Fruit fly (Drosophila melanogaster): ENCODE measurements around the gene mdu.
A peak's percentile ranks its signal among the peaks of the same experiment; 100 is the strongest.

Gene mdu

DNA sequence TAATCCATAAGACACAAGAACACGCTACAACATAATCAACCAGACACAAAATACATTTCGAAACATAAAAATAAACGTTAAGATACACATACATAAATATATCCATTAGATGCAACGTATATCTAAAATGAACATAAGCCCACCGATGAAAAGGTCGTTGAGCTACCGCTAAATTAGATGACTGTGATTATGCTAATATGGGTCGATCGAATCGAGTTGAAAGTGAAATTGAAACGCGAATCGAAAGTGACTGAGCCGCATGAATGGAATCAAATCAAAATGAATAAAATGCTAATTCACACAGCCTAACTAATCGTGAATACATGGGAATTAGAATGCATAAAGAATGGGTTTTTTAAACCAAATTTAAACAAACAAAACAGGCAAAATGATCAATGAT lies 41.1 kb upstream of the mdu start:
- TF ChIP-seq Ets21C (GFP tag; optimal IDR thresholded peaks at IDR 0.05) (no peak), CG3919 (GFP tag; optimal IDR thresholded peaks at IDR 0.05) (no peak), CG3032 (tag; optimal IDR thresholded peaks at IDR 0.05) (no peak), dac (GFP tag; optimal IDR thresholded peaks at IDR 0.05) (no peak), CG9139 (GFP tag; optimal IDR thresholded peaks at IDR 0.05) (no peak), fkh (GFP tag; optimal IDR thresholded peaks at IDR 0.05) (no peak), esn (GFP tag; optimal IDR thresholded peaks at IDR 0.05) (no peak), CG6163 (GFP tag; IDR thresholded peaks at IDR 0.05) (no peak), pdm3 (GFP tag; optimal IDR thresholded peaks at IDR 0.05) (no peak), CG34406 (GFP tag; optimal IDR thresholded peaks at IDR 0.05) (no peak), Eip78C (GFP tag) (no peak), Hr39 (GFP tag; optimal IDR thresholded peaks at IDR 0.05) (no peak)

DNA sequence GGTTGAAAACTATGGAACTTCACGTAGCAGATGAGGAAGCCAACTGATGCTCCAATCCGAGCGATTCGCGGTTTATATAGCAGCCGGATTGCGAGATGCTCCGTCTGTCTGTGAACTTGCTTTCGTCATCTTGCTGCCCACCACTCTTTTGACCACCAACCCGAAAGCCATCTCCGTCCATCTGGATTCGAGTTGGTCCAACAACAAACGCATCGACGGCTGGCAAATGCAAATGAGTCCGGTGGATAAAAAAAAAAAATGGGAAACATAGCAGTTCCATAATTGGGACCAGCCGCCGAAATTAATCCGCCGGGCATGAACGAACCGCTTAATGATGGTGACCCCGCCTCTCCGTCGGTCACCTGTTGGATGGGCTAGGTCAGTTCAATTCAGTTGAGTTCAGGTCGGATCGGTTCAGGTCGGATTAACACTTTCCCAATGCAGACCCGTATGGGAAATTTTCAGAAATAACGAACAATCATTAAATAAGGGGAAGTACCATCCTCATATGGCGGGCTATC lies 39.2 kb upstream of the mdu start, which contains the start of gene CG15731:
CG15731 (minus strand) TSS at position 51 of the 521 bp plus-strand sequence.
- no peak for TF ChIP-seq esn (GFP tag; optimal IDR thresholded peaks at IDR 0.05)
- no peak for TF ChIP-seq dsx (GFP tag; optimal IDR thresholded peaks at IDR 0.05; ENCODE audit: poor library complexity, severe bottlenecking)
- TF ChIP-seq CG6854 (GFP tag; optimal IDR thresholded peaks at IDR 0.05) = no peak
- TF ChIP-seq pdm3 (GFP tag; optimal IDR thresholded peaks at IDR 0.05) = no peak
- no peak for TF ChIP-seq Blimp-1 (GFP tag; optimal IDR thresholded peaks at IDR 0.05)
- no peak for TF ChIP-seq CG3919 (GFP tag; optimal IDR thresholded peaks at IDR 0.05)
- no peak for TF ChIP-seq lz (GFP tag; optimal IDR thresholded peaks at IDR 0.05)
- TF ChIP-seq CG3032 (tag; optimal IDR thresholded peaks at IDR 0.05) = no peak

DNA sequence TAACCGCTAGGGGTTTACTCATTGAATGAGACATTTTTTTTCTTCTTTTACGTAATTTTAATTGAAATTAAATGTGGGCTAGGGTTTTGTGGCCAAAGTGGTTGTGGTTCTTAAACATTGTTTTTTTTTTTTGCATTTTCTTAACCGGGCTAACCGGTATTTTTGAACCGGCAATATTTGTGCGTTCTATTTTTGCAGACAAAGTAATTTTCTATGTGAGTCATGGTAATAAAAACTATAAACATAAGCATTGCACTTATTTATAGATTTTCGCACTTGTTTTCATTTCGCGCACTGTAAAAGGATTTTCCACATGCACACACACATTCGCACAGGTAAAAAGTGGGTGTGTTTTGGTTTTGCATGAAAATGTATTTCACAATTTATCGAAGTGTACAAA lies 34.8 kb upstream of the mdu start:
- TF ChIP-seq Hr39 (GFP tag; optimal IDR thresholded peaks at IDR 0.05) = peak; percentile 10
- TF ChIP-seq Eip78C (GFP tag) = peak; percentile 75
- TF ChIP-seq CG10631 (GFP tag; optimal IDR thresholded peaks at IDR 0.05) = no peak
- TF ChIP-seq CG10669 (GFP tag; optimal IDR thresholded peaks at IDR 0.05) = peak; percentile 13
- no peak for TF ChIP-seq Eip75B (GFP tag; optimal IDR thresholded peaks at IDR 0.05)
- TF ChIP-seq CG15336 (GFP tag; IDR thresholded peaks at IDR 0.05) = peak; percentile 39; the same call in 1 of the 2 replicates
- TF ChIP-seq eg (GFP tag; IDR thresholded peaks at IDR 0.05) = peak; percentile 34; the same call in 1 of the 3 replicates
- TF ChIP-seq Hr4 (GFP tag; optimal IDR thresholded peaks at IDR 0.05) = peak; percentile 10
- no peak for TF ChIP-seq CG11294 (GFP tag; IDR thresholded peaks at IDR 0.05)
- no peak for TF ChIP-seq CG3032 (tag; optimal IDR thresholded peaks at IDR 0.05)

DNA sequence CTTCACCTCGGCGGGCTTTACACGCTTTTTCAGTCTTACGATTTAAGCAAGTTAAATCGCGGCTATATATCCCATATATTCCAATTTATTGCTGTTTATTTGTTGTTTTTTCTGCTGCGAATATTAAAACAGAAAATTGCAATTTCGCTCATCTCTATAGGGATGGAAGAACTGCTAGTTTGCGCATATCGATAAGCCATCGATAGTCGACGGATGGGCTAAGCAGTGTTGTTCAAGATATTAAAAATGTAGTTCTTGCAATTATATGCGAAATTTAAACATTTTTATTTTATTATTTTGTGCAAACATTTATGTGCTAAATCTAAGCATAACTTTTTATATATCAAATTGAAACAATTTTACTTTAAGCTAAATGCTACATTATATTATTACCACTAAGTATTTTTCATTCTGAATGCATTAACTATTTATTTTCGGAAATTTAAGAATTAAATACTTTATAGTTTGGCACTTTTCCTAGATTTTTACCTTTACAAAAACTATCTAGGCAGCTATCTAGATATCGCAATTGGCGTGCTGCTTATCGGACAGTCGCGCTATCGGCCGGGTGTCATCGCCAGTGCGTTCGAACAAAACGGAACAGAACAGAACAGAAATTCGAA lies 33.9 kb upstream of the mdu start, which contains the start of the genes Rab40 and CG42258:
Rab40 (minus strand) TSS at position 177 of the 623 bp plus-strand sequence.
CG42258 (plus strand) TSS at position 593 of the 623 bp plus-strand sequence.
- TF ChIP-seq CG3032 (tag; optimal IDR thresholded peaks at IDR 0.05) = peak; percentile 8
- peak; percentile 41 for TF ChIP-seq CG31627 (GFP tag; optimal IDR thresholded peaks at IDR 0.05)
- peak; percentile 12 for TF ChIP-seq Sox15 (GFP tag; optimal IDR thresholded peaks at IDR 0.05)
- TF ChIP-seq fkh (GFP tag; optimal IDR thresholded peaks at IDR 0.05) = no peak
- peak; percentile 34 for TF ChIP-seq CG8632 (GFP tag; optimal IDR thresholded peaks at IDR 0.05)
- no peak for TF ChIP-seq Lpt (GFP tag; optimal IDR thresholded peaks at IDR 0.05)
- TF ChIP-seq Sox102F (GFP tag; optimal IDR thresholded peaks at IDR 0.05) = peak; percentile 11
- TF ChIP-seq CG11902 (GFP tag; optimal IDR thresholded peaks at IDR 0.05) = no peak
- peak; percentile 12 for TF ChIP-seq Eip75B (GFP tag; optimal IDR thresholded peaks at IDR 0.05)
- TF ChIP-seq Hr39 (GFP tag; optimal IDR thresholded peaks at IDR 0.05) = peak; percentile 30
- no peak for TF ChIP-seq Ets96B (tag; optimal IDR thresholded peaks at IDR 0.05)
- TF ChIP-seq CG32006 (GFP tag; optimal IDR thresholded peaks at IDR 0.05) = peak; percentile 37
- peak; percentile 46 for TF ChIP-seq topi (GFP tag; optimal IDR thresholded peaks at IDR 0.05)
- TF ChIP-seq net (GFP tag; optimal IDR thresholded peaks at IDR 0.05) = no peak
- TF ChIP-seq cyc (GFP tag; optimal IDR thresholded peaks at IDR 0.05) = peak; percentile 41
- TF ChIP-seq CG8119 (GFP tag; IDR thresholded peaks at IDR 0.05) = no peak
- peak; percentile 27 for TF ChIP-seq CG4318 (GFP tag; optimal IDR thresholded peaks at IDR 0.05)
- peak in 1 of 2 experiments; percentile 32 for TF ChIP-seq salr (GFP tag; optimal IDR thresholded peaks at IDR 0.05)
- TF ChIP-seq CG6276 (GFP tag; optimal IDR thresholded peaks at IDR 0.05) = no peak
- TF ChIP-seq achi (GFP tag; optimal IDR thresholded peaks at IDR 0.05) = no peak
- peak; percentile 55 for TF ChIP-seq lz (GFP tag; optimal IDR thresholded peaks at IDR 0.05)
- peak; percentile 21 for TF ChIP-seq OdsH (GFP tag; optimal IDR thresholded peaks at IDR 0.05)
- TF ChIP-seq Eip78C (GFP tag) = peak; percentile 73
- TF ChIP-seq CG11762 (GFP tag; optimal IDR thresholded peaks at IDR 0.05; ENCODE audit: insufficient read depth) = no peak
- no peak for TF ChIP-seq vri (GFP tag; optimal IDR thresholded peaks at IDR 0.05)
- 0 out of 2 replicates have a peak, but pooled peaks have one; percentile 37 for TF ChIP-seq Gug (GFP tag; IDR thresholded peaks at IDR 0.05)
- peak; percentile 74 for TF ChIP-seq svp (GFP tag)
- TF ChIP-seq spab (GFP tag; optimal IDR thresholded peaks at IDR 0.05) = no peak
